Worm (Caenorhabditis elegans) whole organism, L2 larva: ENCODE results near the gene dao-3.

Experiments
- ama-1 ChIP-seq: fragments of 150-350 bp; optimal IDR thresholded peaks from 2 replicates; lab custom pipeline; 2018; ENCODE audit warnings: inconsistent platforms
- ceh-82 ChIP-seq: fragments of 150-350 bp; optimal IDR thresholded peaks from 2 replicates; lab custom pipeline; 2014; ENCODE audit warnings: missing biosample characterization, missing genetic modification characterization
- dmd-4 ChIP-seq: sonication (generic microtip); optimal IDR thresholded peaks from 2 replicates; lab custom pipeline; 2017; ENCODE audit warnings: missing biosample characterization, missing genetic modification characterization
- sma-3 ChIP-seq: sonication (generic microtip); optimal IDR thresholded peaks from 2 replicates; lab custom pipeline; 2016; ENCODE audit warnings: missing genetic modification reagents, missing genetic modification characterization, missing compliant biosample characterization
- ztf-11 ChIP-seq: sonication (generic microtip); optimal IDR thresholded peaks from 2 replicates; lab custom pipeline; 2017; ENCODE audit warnings: missing biosample characterization, missing genetic modification characterization

- TF ChIP-seq ceh-82 = no peak
- TF ChIP-seq dmd-4 (tag; lab: Kevin White, UChicago) = no peak
- TF ChIP-seq ama-1 = no peak
- TF ChIP-seq sma-3 (GFP tag; lab: Kevin White, UChicago) = no peak
- TF ChIP-seq ztf-11 (tag; lab: Kevin White, UChicago) = no peak
Observed at ce11 chrX:8086725-8087641, 633 bp upstream of the dao-3 start.
